Worm (Caenorhabditis elegans): Measurements from ENCODE around the gene drl-1.

The drl-1 gene

ce11 chrIV:291851-292367 lies 33.0 kb upstream of the drl-1 start:
- no peak for TF ChIP-seq hmbx-1 (tag; optimal IDR thresholded peaks at IDR 0.05)
- TF ChIP-seq ama-1 (optimal IDR thresholded peaks at IDR 0.05): no peak
- no peak for TF ChIP-seq F13C5.2 (tag; optimal IDR thresholded peaks at IDR 0.05)
- no peak for TF ChIP-seq tbx-37 (GFP tag; conservative IDR thresholded peaks at IDR 0.05)
- TF ChIP-seq hmg-4 (GFP tag; optimal IDR thresholded peaks at IDR 0.05): no peak
- TF ChIP-seq scrt-1 (GFP tag; IDR thresholded peaks at IDR 0.05): no peak
- no peak for TF ChIP-seq flt-1 (GFP tag; IDR thresholded peaks at IDR 0.05)
- no peak for TF ChIP-seq ceh-36 (tag; optimal IDR thresholded peaks at IDR 0.05)
- no peak for TF ChIP-seq tbx-11 (GFP tag; IDR thresholded peaks at IDR 0.05)
- TF ChIP-seq pes-1 (GFP tag; IDR thresholded peaks at IDR 0.05): no peak
- no peak for TF ChIP-seq ets-7 (tag; optimal IDR thresholded peaks at IDR 0.05)
- TF ChIP-seq B0310.2 (tag; optimal IDR thresholded peaks at IDR 0.05): no peak
- TF ChIP-seq tra-4 (tag; optimal IDR thresholded peaks at IDR 0.05): no peak
- TF ChIP-seq sea-1 (GFP tag; conservative IDR thresholded peaks at IDR 0.05): no peak
- TF ChIP-seq hnd-1 (tag; optimal IDR thresholded peaks at IDR 0.05): no peak
- TF ChIP-seq aly-1 (tag; optimal IDR thresholded peaks at IDR 0.05): no peak
- TF ChIP-seq ceh-13 (GFP tag; optimal IDR thresholded peaks at IDR 0.05): no peak

- no peak for TF ChIP-seq ama-1 (optimal IDR thresholded peaks at IDR 0.05)
- TF ChIP-seq hmg-4 (GFP tag; optimal IDR thresholded peaks at IDR 0.05): no peak
- TF ChIP-seq F13C5.2 (tag; optimal IDR thresholded peaks at IDR 0.05): no peak
- no peak for TF ChIP-seq hnd-1 (tag; optimal IDR thresholded peaks at IDR 0.05)
- TF ChIP-seq aly-1 (tag; optimal IDR thresholded peaks at IDR 0.05): no peak
- no peak for TF ChIP-seq B0310.2 (tag; optimal IDR thresholded peaks at IDR 0.05)
- TF ChIP-seq hmbx-1 (tag; optimal IDR thresholded peaks at IDR 0.05): no peak
- TF ChIP-seq tbx-11 (GFP tag; IDR thresholded peaks at IDR 0.05): no peak
- TF ChIP-seq pes-1 (GFP tag; IDR thresholded peaks at IDR 0.05): no peak
- TF ChIP-seq tbx-37 (GFP tag; conservative IDR thresholded peaks at IDR 0.05): no peak
- TF ChIP-seq tra-4 (tag; optimal IDR thresholded peaks at IDR 0.05): no peak
- no peak for TF ChIP-seq scrt-1 (GFP tag; IDR thresholded peaks at IDR 0.05)
- TF ChIP-seq ets-7 (tag; optimal IDR thresholded peaks at IDR 0.05): no peak
- no peak for TF ChIP-seq flt-1 (GFP tag; IDR thresholded peaks at IDR 0.05)
- TF ChIP-seq sea-1 (GFP tag; conservative IDR thresholded peaks at IDR 0.05): no peak
- no peak for TF ChIP-seq ceh-36 (tag; optimal IDR thresholded peaks at IDR 0.05)
- TF ChIP-seq ceh-13 (GFP tag; optimal IDR thresholded peaks at IDR 0.05): no peak
Measured at ce11 chrIV:293163-293755, 31.6 kb upstream of the drl-1 start.

ce11 chrIV:293995-294700 lies 30.7 kb upstream of the drl-1 start:
- TF ChIP-seq F13C5.2 (tag; optimal IDR thresholded peaks at IDR 0.05) (no peak), ama-1 (optimal IDR thresholded peaks at IDR 0.05) (no peak), tbx-37 (GFP tag; conservative IDR thresholded peaks at IDR 0.05) (no peak), ets-7 (tag; optimal IDR thresholded peaks at IDR 0.05) (no peak), pes-1 (GFP tag; IDR thresholded peaks at IDR 0.05) (no peak), sea-1 (GFP tag; conservative IDR thresholded peaks at IDR 0.05) (no peak), B0310.2 (tag; optimal IDR thresholded peaks at IDR 0.05) (no peak)

- TF ChIP-seq aly-1 (tag; optimal IDR thresholded peaks at IDR 0.05) (no peak), ceh-36 (tag; optimal IDR thresholded peaks at IDR 0.05) (no peak), scrt-1 (GFP tag; IDR thresholded peaks at IDR 0.05) (no peak), tbx-37 (GFP tag; conservative IDR thresholded peaks at IDR 0.05) (no peak), flt-1 (GFP tag; IDR thresholded peaks at IDR 0.05) (no peak), hnd-1 (tag; optimal IDR thresholded peaks at IDR 0.05) (no peak), B0310.2 (tag; optimal IDR thresholded peaks at IDR 0.05) (no peak), sea-1 (GFP tag; conservative IDR thresholded peaks at IDR 0.05) (no peak), tbx-11 (GFP tag; IDR thresholded peaks at IDR 0.05) (no peak), tra-4 (tag; optimal IDR thresholded peaks at IDR 0.05) (no peak), hmbx-1 (tag; optimal IDR thresholded peaks at IDR 0.05) (no peak)
Measured at ce11 chrIV:294737-295136, 30.1 kb upstream of the drl-1 start.

- TF ChIP-seq ama-1 (optimal IDR thresholded peaks at IDR 0.05) (no peak), sea-1 (GFP tag; conservative IDR thresholded peaks at IDR 0.05) (no peak), hnd-1 (tag; optimal IDR thresholded peaks at IDR 0.05) (no peak), tra-4 (tag; optimal IDR thresholded peaks at IDR 0.05) (no peak), ceh-13 (GFP tag; optimal IDR thresholded peaks at IDR 0.05) (no peak), aly-1 (tag; optimal IDR thresholded peaks at IDR 0.05) (no peak), tbx-11 (GFP tag; IDR thresholded peaks at IDR 0.05) (no peak), B0310.2 (tag; optimal IDR thresholded peaks at IDR 0.05) (no peak), flt-1 (GFP tag; IDR thresholded peaks at IDR 0.05) (no peak), scrt-1 (GFP tag; IDR thresholded peaks at IDR 0.05) (no peak), hmbx-1 (tag; optimal IDR thresholded peaks at IDR 0.05) (no peak), pes-1 (GFP tag; IDR thresholded peaks at IDR 0.05) (no peak), hmg-4 (GFP tag; optimal IDR thresholded peaks at IDR 0.05) (no peak), ets-7 (tag; optimal IDR thresholded peaks at IDR 0.05) (no peak), ceh-36 (tag; optimal IDR thresholded peaks at IDR 0.05) (no peak)
Measured at ce11 chrIV:295734-296201, 29.1 kb upstream of the drl-1 start.

ce11 chrIV:296849-297248 lies 28.0 kb upstream of the drl-1 start:
- no peak for TF ChIP-seq aly-1 (tag; optimal IDR thresholded peaks at IDR 0.05)
- no peak for TF ChIP-seq ceh-36 (tag; optimal IDR thresholded peaks at IDR 0.05)
- no peak for TF ChIP-seq scrt-1 (GFP tag; IDR thresholded peaks at IDR 0.05)
- TF ChIP-seq ceh-13 (GFP tag; optimal IDR thresholded peaks at IDR 0.05): no peak
- TF ChIP-seq tra-4 (tag; optimal IDR thresholded peaks at IDR 0.05): no peak
- no peak for TF ChIP-seq hnd-1 (tag; optimal IDR thresholded peaks at IDR 0.05)
- no peak for TF ChIP-seq tbx-11 (GFP tag; IDR thresholded peaks at IDR 0.05)
- TF ChIP-seq hmbx-1 (tag; optimal IDR thresholded peaks at IDR 0.05): no peak
- no peak for TF ChIP-seq ama-1 (optimal IDR thresholded peaks at IDR 0.05)
- TF ChIP-seq F13C5.2 (tag; optimal IDR thresholded peaks at IDR 0.05): no peak
- no peak for TF ChIP-seq B0310.2 (tag; optimal IDR thresholded peaks at IDR 0.05)
- TF ChIP-seq tbx-37 (GFP tag; conservative IDR thresholded peaks at IDR 0.05): no peak
- no peak for TF ChIP-seq sea-1 (GFP tag; conservative IDR thresholded peaks at IDR 0.05)
- no peak for TF ChIP-seq pes-1 (GFP tag; IDR thresholded peaks at IDR 0.05)
- TF ChIP-seq hmg-4 (GFP tag; optimal IDR thresholded peaks at IDR 0.05): no peak
- no peak for TF ChIP-seq ets-7 (tag; optimal IDR thresholded peaks at IDR 0.05)
- no peak for TF ChIP-seq flt-1 (GFP tag; IDR thresholded peaks at IDR 0.05)

Data from whole organism, early embryonic.